Fruit fly (Drosophila melanogaster): ENCODE measurements around the gene elg1.

Gene elg1

DNA sequence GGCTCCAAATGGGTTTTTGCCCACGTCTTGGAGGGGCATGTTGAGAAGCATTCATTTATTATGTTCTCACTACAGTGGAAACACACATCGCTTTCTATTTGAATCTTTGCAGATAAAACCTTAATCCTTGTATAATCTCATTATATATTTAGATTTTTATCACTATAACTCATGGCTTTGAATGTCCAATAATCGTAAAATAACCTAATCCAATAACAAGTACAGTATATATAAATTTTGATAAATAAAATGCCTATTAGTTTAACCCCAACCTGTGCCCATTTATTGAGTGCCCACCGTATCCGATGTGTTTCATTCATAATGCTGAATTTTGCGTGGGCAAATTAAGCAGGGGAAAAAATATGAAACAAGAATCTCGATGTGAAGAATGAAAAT, 14.7 kb downstream of the elg1 start (continued):
- TF ChIP-seq ftz-f1 (GFP tag; optimal IDR thresholded peaks at IDR 0.05): no peak
- no peak for TF ChIP-seq chinmo (GFP tag; IDR thresholded peaks at IDR 0.05; ENCODE audit: partially characterized antibody)
- TF ChIP-seq CG3407 (GFP tag; optimal IDR thresholded peaks at IDR 0.05): no peak
- TF ChIP-seq CG6683 (GFP tag; optimal IDR thresholded peaks at IDR 0.05): no peak
- TF ChIP-seq fd64A (GFP tag; optimal IDR thresholded peaks at IDR 0.05): no peak
- TF ChIP-seq D19B (GFP tag; optimal IDR thresholded peaks at IDR 0.05): peak; percentile 12
- TF ChIP-seq Bdp1 (GFP tag; optimal IDR thresholded peaks at IDR 0.05): no peak
- no peak for TF ChIP-seq org-1 (GFP tag; optimal IDR thresholded peaks at IDR 0.05)
- no peak for TF ChIP-seq aop (GFP tag; IDR thresholded peaks at IDR 0.05)
- no peak for TF ChIP-seq CG10654 (GFP tag; optimal IDR thresholded peaks at IDR 0.05)
- TF ChIP-seq Taf1 (GFP tag; IDR thresholded peaks at IDR 0.05): 0 out of 2 replicates have a peak, but pooled peaks have one; percentile 28
- no peak for TF ChIP-seq HLH4C (GFP tag; IDR thresholded peaks at IDR 0.05; ENCODE audit: partially characterized antibody)
- TF ChIP-seq ro (GFP tag; IDR thresholded peaks at IDR 0.05): no peak
- TF ChIP-seq seq (GFP tag; IDR thresholded peaks at IDR 0.05): no peak; the same call in 1 of the 2 replicates
- TF ChIP-seq Usf (GFP tag; optimal IDR thresholded peaks at IDR 0.05): no peak
- TF ChIP-seq bigmax (GFP tag; optimal IDR thresholded peaks at IDR 0.05): no peak
- TF ChIP-seq da (GFP tag; optimal IDR thresholded peaks at IDR 0.05): no peak
- TF ChIP-seq CG17328 (GFP tag; IDR thresholded peaks at IDR 0.05): no peak
- no peak for TF ChIP-seq CG1832 (GFP tag; optimal IDR thresholded peaks at IDR 0.05)
- no peak for TF ChIP-seq ap (GFP tag; IDR thresholded peaks at IDR 0.05)
- 0 out of 2 replicates have a peak, but pooled peaks have one; percentile 43 for TF ChIP-seq cas (GFP tag; IDR thresholded peaks at IDR 0.05)
- TF ChIP-seq CG10462 (GFP tag; optimal IDR thresholded peaks at IDR 0.05): no peak
- TF ChIP-seq fd96Cb (tag; optimal IDR thresholded peaks at IDR 0.05): no peak
- TF ChIP-seq CG9797 (GFP tag; optimal IDR thresholded peaks at IDR 0.05): no peak
- TF ChIP-seq ken (GFP tag; IDR thresholded peaks at IDR 0.05): no peak
- TF ChIP-seq CG15073 (GFP tag; optimal IDR thresholded peaks at IDR 0.05): no peak
- TF ChIP-seq gcm2 (GFP tag; optimal IDR thresholded peaks at IDR 0.05): no peak
- TF ChIP-seq stc (GFP tag; IDR thresholded peaks at IDR 0.05): no peak
- no peak for TF ChIP-seq fd102C (GFP tag; optimal IDR thresholded peaks at IDR 0.05)
- no peak for TF ChIP-seq mld (GFP tag; IDR thresholded peaks at IDR 0.05; ENCODE audit: partially characterized antibody)
- no peak for TF ChIP-seq CG16779 (GFP tag; IDR thresholded peaks at IDR 0.05)
- no peak for TF ChIP-seq CG6813 (GFP tag; optimal IDR thresholded peaks at IDR 0.05)
- no peak for TF ChIP-seq Jarid2 (GFP tag; optimal IDR thresholded peaks at IDR 0.05)
- TF ChIP-seq Sox100B (GFP tag; optimal IDR thresholded peaks at IDR 0.05): peak; percentile 2
- no peak for TF ChIP-seq gt (GFP tag; IDR thresholded peaks at IDR 0.05)
- no peak for TF ChIP-seq salm (tag; optimal IDR thresholded peaks at IDR 0.05)
- TF ChIP-seq sens-2 (GFP tag; IDR thresholded peaks at IDR 0.05): no peak
- no peak for TF ChIP-seq schlank (tag; optimal IDR thresholded peaks at IDR 0.05)
- peak; percentile 56 for TF ChIP-seq PHDP (tag; optimal IDR thresholded peaks at IDR 0.05)
- TF ChIP-seq CG31388 (GFP tag; optimal IDR thresholded peaks at IDR 0.05): no peak
- TF ChIP-seq Opbp (GFP tag; IDR thresholded peaks at IDR 0.05; ENCODE audit: partially characterized antibody): no peak
- TF ChIP-seq ranshi (GFP tag; IDR thresholded peaks at IDR 0.05): no peak
- no peak for TF ChIP-seq lbe (GFP tag; optimal IDR thresholded peaks at IDR 0.05)
- peak; percentile 49 for TF ChIP-seq CG12155 (GFP tag; optimal IDR thresholded peaks at IDR 0.05)
- TF ChIP-seq Ada2b (GFP tag; IDR thresholded peaks at IDR 0.05): peak; percentile 31; the same call in 1 of the 2 replicates
- TF ChIP-seq bbx (GFP tag; IDR thresholded peaks at IDR 0.05; ENCODE audit: partially characterized antibody): no peak
- TF ChIP-seq vfl (GFP tag; optimal IDR thresholded peaks at IDR 0.05): no peak
- peak; percentile 5 for TF ChIP-seq pho (GFP tag; optimal IDR thresholded peaks at IDR 0.05)
- no peak for TF ChIP-seq CG6254 (GFP tag; optimal IDR thresholded peaks at IDR 0.05)
- no peak for TF ChIP-seq Dll (GFP tag; IDR thresholded peaks at IDR 0.05; ENCODE audit: partially characterized antibody)
- peak; percentile 14 for TF ChIP-seq nmo (GFP tag; optimal IDR thresholded peaks at IDR 0.05)
- TF ChIP-seq disco-r (GFP tag; optimal IDR thresholded peaks at IDR 0.05): no peak
